Fruit fly (Drosophila melanogaster) whole organism, embryonic: Measurements from ENCODE around the gene Ndfip.

Experiments used
- Abd-B ChIP-seq: fragments of 200-800 bp; sonication (Bioruptor generic); optimal IDR thresholded peaks from 2 replicates; lab custom pipeline; 2018; ENCODE audit warnings: missing biosample characterization, mild to moderate bottlenecking, missing genetic modification characterization, moderate library complexity
- Atf6 ChIP-seq: fragments of 200-800 bp; sonication (Bioruptor generic); IDR thresholded peaks from 2 replicates; pipeline ENCODE4 v1.3.6; 2022; ENCODE audit warnings: missing biosample characterization, missing genetic modification characterization
- B-H2 ChIP-seq: fragments of 200-800 bp; sonication (Bioruptor generic); optimal IDR thresholded peaks from 2 replicates; lab custom pipeline; 2018; ENCODE audit warnings: missing biosample characterization, mild to moderate bottlenecking, missing genetic modification characterization
- CG10267 ChIP-seq: fragments of 200-800 bp; sonication (Bioruptor generic); optimal IDR thresholded peaks from 2 replicates; lab custom pipeline; 2018; ENCODE audit warnings: missing biosample characterization, mild to moderate bottlenecking, missing genetic modification characterization, moderate library complexity
- CG10654 ChIP-seq: fragments of 200-800 bp; sonication (Bioruptor generic); optimal IDR thresholded peaks from 2 replicates; lab custom pipeline; 2016; ENCODE audit warnings: missing biosample characterization, missing genetic modification characterization
- CG13296 ChIP-seq: fragments of 200-800 bp; sonication (Bioruptor generic); optimal IDR thresholded peaks from 3 replicates; lab custom pipeline; 2018; ENCODE audit warnings: missing biosample characterization, mild to moderate bottlenecking, missing genetic modification characterization
- CG17328 ChIP-seq: fragments of 200-800 bp; sonication (Bioruptor generic); IDR thresholded peaks from 2 replicates; pipeline ENCODE4 v1.3.6; 2022; ENCODE audit warnings: missing biosample characterization, missing genetic modification characterization
- CG2875 ChIP-seq: fragments of 200-800 bp; sonication (Bioruptor generic); optimal IDR thresholded peaks from 2 replicates; lab custom pipeline; 2017; ENCODE audit warnings: missing biosample characterization, mild to moderate bottlenecking, missing genetic modification characterization, missing genetic modification reagents
- CG2889 ChIP-seq: fragments of 200-800 bp; sonication (Bioruptor generic); IDR thresholded peaks from 3 replicates; pipeline ENCODE4 v1.3.6; 2022; ENCODE audit warnings: missing biosample characterization, missing genetic modification characterization
- CG32532 ChIP-seq: fragments of 200-800 bp; sonication (Bioruptor generic); IDR thresholded peaks from 2 replicates; pipeline ENCODE4 v1.3.6; 2022; ENCODE audit warnings: missing biosample characterization, missing genetic modification characterization
- CG5245 ChIP-seq: fragments of 200-800 bp; sonication (Bioruptor generic); optimal IDR thresholded peaks from 3 replicates; lab custom pipeline; 2016; ENCODE audit warnings: missing biosample characterization, missing genetic modification characterization
- CG6175 ChIP-seq: fragments of 200-800 bp; sonication (Bioruptor generic); IDR thresholded peaks from 3 replicates; pipeline ENCODE4 v1.3.6; 2022; ENCODE audit warnings: missing biosample characterization, missing genetic modification characterization
- CG8281 ChIP-seq: fragments of 200-800 bp; sonication (Bioruptor generic); optimal IDR thresholded peaks from 2 replicates; lab custom pipeline; 2018; ENCODE audit warnings: missing biosample characterization, mild to moderate bottlenecking, missing genetic modification characterization, moderate library complexity
- CG8290 ChIP-seq, 3 experiments: fragments of 200-800 bp; sonication (Bioruptor generic); optimal IDR thresholded peaks; 2 replicates each; lab custom pipeline; 2016 to 2019; ENCODE audit warnings: missing biosample characterization in 3 of 3, missing genetic modification characterization in 3 of 3, mild to moderate bottlenecking in 2 of 3, moderate library complexity in 1 of 3
- CG8765 ChIP-seq: fragments of 200-800 bp; sonication (Bioruptor generic); IDR thresholded peaks from 2 replicates; pipeline ENCODE4 v1.3.6; 2022; ENCODE audit warnings: missing biosample characterization, missing genetic modification characterization
- Deaf1 ChIP-seq: fragments of 200-800 bp; optimal IDR thresholded peaks from 3 replicates; lab custom pipeline; 2019; ENCODE audit warnings: missing biosample characterization, mild to moderate bottlenecking, missing genetic modification characterization, moderate library complexity
- Mad ChIP-seq: fragments of 200-800 bp; sonication (Bioruptor generic); optimal IDR thresholded peaks from 2 replicates; lab custom pipeline; 2016; ENCODE audit warnings: missing biosample characterization, missing genetic modification characterization
- Meics ChIP-seq: fragments of 200-800 bp; sonication (Bioruptor generic); optimal IDR thresholded peaks from 2 replicates; lab custom pipeline; 2017; ENCODE audit warnings: missing biosample characterization, mild to moderate bottlenecking, missing genetic modification characterization
- Pdp1 ChIP-seq, 2 experiments: fragments of 200-800 bp; sonication (Bioruptor generic); optimal IDR thresholded peaks; 3 replicates each; lab custom pipeline; 2016; ENCODE audit warnings: missing biosample characterization in 2 of 2, missing genetic modification characterization in 2 of 2, mild to moderate bottlenecking in 1 of 2, moderate library complexity in 1 of 2
- Side ChIP-seq: fragments of 200-800 bp; sonication (Bioruptor generic); optimal IDR thresholded peaks from 2 replicates; lab custom pipeline; 2016; ENCODE audit warnings: missing biosample characterization, missing genetic modification characterization
- Sox102F ChIP-seq: fragments of 200-800 bp; sonication (Bioruptor generic); optimal IDR thresholded peaks from 2 replicates; lab custom pipeline; 2018; ENCODE audit warnings: missing biosample characterization, mild to moderate bottlenecking, missing genetic modification characterization, moderate library complexity
- Sry-δ ChIP-seq: fragments of 200-800 bp; sonication (Bioruptor generic); optimal IDR thresholded peaks from 2 replicates; lab custom pipeline; 2016; ENCODE audit warnings: missing biosample characterization, missing genetic modification characterization
- ara ChIP-seq: fragments of 200-800 bp; sonication (Bioruptor generic); IDR thresholded peaks from 2 replicates; pipeline ENCODE4 v1.3.6; 2022; ENCODE audit warnings: missing biosample characterization, missing genetic modification characterization
- az2 ChIP-seq: fragments of 200-800 bp; sonication (Bioruptor generic); optimal IDR thresholded peaks from 3 replicates; lab custom pipeline; 2016; ENCODE audit warnings: missing biosample characterization, missing genetic modification characterization
- bbx ChIP-seq: fragments of 200-800 bp; sonication (Bioruptor generic); IDR thresholded peaks from 2 replicates; pipeline ENCODE4 v1.3.6; 2022; ENCODE audit warnings: missing biosample characterization, missing genetic modification characterization; ENCODE audit not compliant: partially characterized antibody
- chinmo ChIP-seq: fragments of 200-800 bp; sonication (Bioruptor generic); IDR thresholded peaks from 4 replicates; pipeline ENCODE4 v1.3.6; 2022; ENCODE audit warnings: missing biosample characterization, missing genetic modification characterization; ENCODE audit not compliant: partially characterized antibody
- chn ChIP-seq: fragments of 200-800 bp; sonication (Bioruptor generic); optimal IDR thresholded peaks from 2 replicates; lab custom pipeline; 2016; ENCODE audit warnings: missing biosample characterization, missing genetic modification characterization
- da ChIP-seq: fragments of 200-800 bp; sonication (Bioruptor generic); optimal IDR thresholded peaks from 2 replicates; lab custom pipeline; 2016; ENCODE audit warnings: missing biosample characterization, missing genetic modification characterization
- danr ChIP-seq: fragments of 200-800 bp; sonication (Bioruptor generic); IDR thresholded peaks from 2 replicates; pipeline ENCODE4 v1.3.6; 2022; ENCODE audit warnings: missing biosample characterization, missing genetic modification characterization
- gsb-n ChIP-seq: fragments of 200-800 bp; sonication (Bioruptor generic); optimal IDR thresholded peaks from 3 replicates; lab custom pipeline; 2018; ENCODE audit warnings: missing biosample characterization, mild to moderate bottlenecking, missing genetic modification characterization
- hkb ChIP-seq, 2 experiments: fragments of 200-800 bp in 1 of 2; fragments of >200 bp in 1 of 2; sonication (Bioruptor generic) in 1 of 2; IDR thresholded peaks in 1 of 2; optimal IDR thresholded peaks in 1 of 2; 2 replicates each; pipeline versions ENCODE4 v1.3.6 to Lab custom; 2017 to 2022; ENCODE audit warnings: missing biosample characterization in 1 of 2, missing genetic modification characterization in 1 of 2
- jumu ChIP-seq: fragments of 200-800 bp; sonication (Bioruptor generic); optimal IDR thresholded peaks from 3 replicates; lab custom pipeline; 2016; ENCODE audit warnings: missing biosample characterization, missing genetic modification characterization
- knrl ChIP-seq: fragments of 200-800 bp; sonication (Bioruptor generic); IDR thresholded peaks from 3 replicates; pipeline ENCODE4 v1.3.6; 2022; ENCODE audit warnings: missing biosample characterization, missing genetic modification characterization; ENCODE audit not compliant: partially characterized antibody
- lov ChIP-seq, 2 experiments: fragments of 200-800 bp in 1 of 2; fragments of >200 bp in 1 of 2; sonication (Bioruptor generic) in 1 of 2; IDR thresholded peaks in 1 of 2; optimal IDR thresholded peaks in 1 of 2; 2 replicates in 1 of 2; 3 replicates in 1 of 2; pipeline versions ENCODE4 v1.3.6 to Lab custom; 2017 to 2022; ENCODE audit warnings: missing biosample characterization in 1 of 2, missing genetic modification characterization in 1 of 2
- nerfin-2 ChIP-seq: fragments of 200-800 bp; sonication (Bioruptor generic); IDR thresholded peaks from 2 replicates; pipeline ENCODE4 v1.3.6; 2022; ENCODE audit warnings: missing biosample characterization, missing genetic modification characterization; ENCODE audit not compliant: partially characterized antibody
- nom ChIP-seq: fragments of 200-800 bp; sonication (Bioruptor generic); optimal IDR thresholded peaks from 2 replicates; lab custom pipeline; 2017; ENCODE audit warnings: missing biosample characterization, missing genetic modification characterization, mild to moderate bottlenecking, moderate library complexity, missing genetic modification reagents
- ro ChIP-seq: fragments of 200-800 bp; sonication (Bioruptor generic); IDR thresholded peaks from 2 replicates; pipeline ENCODE4 v1.3.6; 2022; ENCODE audit warnings: missing biosample characterization, missing genetic modification characterization
- sens-2 ChIP-seq: fragments of 200-800 bp; sonication (Bioruptor generic); IDR thresholded peaks from 2 replicates; pipeline ENCODE4 v1.3.6; 2022; ENCODE audit warnings: missing biosample characterization, missing genetic modification characterization
- sima ChIP-seq: fragments of 200-800 bp; sonication (Bioruptor generic); optimal IDR thresholded peaks from 2 replicates; lab custom pipeline; 2016; ENCODE audit warnings: missing biosample characterization, missing genetic modification characterization
- tna ChIP-seq: fragments of 200-800 bp; sonication (Bioruptor generic); IDR thresholded peaks from 2 replicates; pipeline ENCODE4 v1.3.6; 2022; ENCODE audit warnings: missing biosample characterization, missing genetic modification characterization; ENCODE audit not compliant: partially characterized antibody

Ndfip gene

dm6 chr3L:17611864-17612505 is 42.1 kb downstream of the Ndfip start (continued):
- TF ChIP-seq nom = peak; percentile 73
- peak; percentile 84 for TF ChIP-seq Deaf1 (tag; lab: Kevin White, UChicago)
- 0 out of 3 replicates have a peak, but pooled peaks have one; percentile 6 for TF ChIP-seq CG6175 (GFP tag; lab: Robert Waterston, UW)
- peak; percentile 97 for TF ChIP-seq chinmo
- no peak for TF ChIP-seq Atf6 (GFP tag; lab: Robert Waterston, UW)
- TF ChIP-seq CG10267 (tag; lab: Kevin White, UChicago) = no peak
- no peak for TF ChIP-seq CG13296 (GFP tag; lab: Kevin White, UChicago)
- TF ChIP-seq Mad (GFP tag; lab: Kevin White, UChicago) = no peak
- TF ChIP-seq hkb (optimal IDR thresholded peaks at IDR 0.05; lab: Kevin White, UChicago) = no peak
- no peak for TF ChIP-seq hkb (GFP tag; IDR thresholded peaks at IDR 0.05; lab: Robert Waterston, UW)
- no peak for TF ChIP-seq B-H2 (GFP tag; lab: Kevin White, UChicago)
- TF ChIP-seq CG17328 (GFP tag; lab: Robert Waterston, UW) = no peak
- no peak for TF ChIP-seq danr (GFP tag; lab: Robert Waterston, UW)
- TF ChIP-seq jumu (GFP tag; lab: Kevin White, UChicago) = no peak
- no peak for TF ChIP-seq Sry-δ (GFP tag; lab: Kevin White, UChicago)
- TF ChIP-seq CG2875 (GFP tag; lab: Kevin White, UChicago) = no peak
- no peak for TF ChIP-seq Meics
- TF ChIP-seq tna (GFP tag; lab: Robert Waterston, UW) = 0 out of 2 replicates have a peak, but pooled peaks have one; percentile 12
- 0 out of 2 replicates have a peak, but pooled peaks have one; percentile 18 for TF ChIP-seq sens-2 (GFP tag; lab: Robert Waterston, UW)
- TF ChIP-seq CG5245 (GFP tag; lab: Kevin White, UChicago) = no peak
- no peak for TF ChIP-seq Sox102F (GFP tag; lab: Kevin White, UChicago)
- no peak for TF ChIP-seq CG32532 (GFP tag; lab: Robert Waterston, UW)
- no peak for TF ChIP-seq nerfin-2
- TF ChIP-seq CG2889 (GFP tag; lab: Robert Waterston, UW) = no peak
- no peak for TF ChIP-seq ara
- TF ChIP-seq CG8281 (tag; lab: Kevin White, UChicago) = no peak
- TF ChIP-seq gsb-n = no peak
- no peak for TF ChIP-seq da (GFP tag; lab: Kevin White, UChicago)
- TF ChIP-seq CG8290 (GFP tag; optimal IDR thresholded peaks at IDR 0.05; lab: Kevin White, UChicago) = no peak
- TF ChIP-seq CG8290 (tag; optimal IDR thresholded peaks at IDR 0.05; lab: Kevin White, UChicago) = peak in 1 of 2 experiments; percentile 35
- no peak for TF ChIP-seq az2 (GFP tag; lab: Kevin White, UChicago)
- TF ChIP-seq CG8765 (GFP tag; lab: Robert Waterston, UW) = no peak
- TF ChIP-seq Abd-B (GFP tag; lab: Kevin White, UChicago) = peak; percentile 3
- TF ChIP-seq CG10654 (GFP tag; lab: Kevin White, UChicago) = no peak
- no peak for TF ChIP-seq ro (GFP tag; lab: Robert Waterston, UW)
- TF ChIP-seq lov (optimal IDR thresholded peaks at IDR 0.05; lab: Kevin White, UChicago) = no peak
- peak; percentile 48; the same call in 1 of the 3 replicates for TF ChIP-seq lov (GFP tag; IDR thresholded peaks at IDR 0.05; lab: Robert Waterston, UW)
- TF ChIP-seq chn (GFP tag; lab: Kevin White, UChicago) = peak; percentile 10
- TF ChIP-seq knrl (GFP tag; lab: Robert Waterston, UW) = peak; percentile 44; the same call in 2 of the 3 replicates
- no peak for TF ChIP-seq sima (GFP tag; lab: Kevin White, UChicago)
- TF ChIP-seq Side (GFP tag; lab: Kevin White, UChicago) = no peak
- TF ChIP-seq bbx (GFP tag; lab: Robert Waterston, UW) = peak; percentile 42; the same call in 1 of the 2 replicates
- peak in 1 of 2 experiments; percentile 83 for TF ChIP-seq Pdp1 (GFP tag; optimal IDR thresholded peaks at IDR 0.05; lab: Kevin White, UChicago)
